Worm (Caenorhabditis elegans): ENCODE data around the gene skr-14.

The skr-14 gene

ce11 chrV:4450523-4451089, 29.2 kb upstream of the skr-14 start, which contains the start of gene rft-2 (continued):
- TF ChIP-seq ztf-11 (tag; optimal IDR thresholded peaks at IDR 0.05) (no peak), dpl-1 (GFP tag; optimal IDR thresholded peaks at IDR 0.05) (peak; percentile 93 to 96 (median 95)), nhr-11 (tag; optimal IDR thresholded peaks at IDR 0.05) (peak; percentile 14), tlp-1 (tag; optimal IDR thresholded peaks at IDR 0.05) (no peak), lin-15B (tag; optimal IDR thresholded peaks at IDR 0.05) (peak; percentile 1)

DNA sequence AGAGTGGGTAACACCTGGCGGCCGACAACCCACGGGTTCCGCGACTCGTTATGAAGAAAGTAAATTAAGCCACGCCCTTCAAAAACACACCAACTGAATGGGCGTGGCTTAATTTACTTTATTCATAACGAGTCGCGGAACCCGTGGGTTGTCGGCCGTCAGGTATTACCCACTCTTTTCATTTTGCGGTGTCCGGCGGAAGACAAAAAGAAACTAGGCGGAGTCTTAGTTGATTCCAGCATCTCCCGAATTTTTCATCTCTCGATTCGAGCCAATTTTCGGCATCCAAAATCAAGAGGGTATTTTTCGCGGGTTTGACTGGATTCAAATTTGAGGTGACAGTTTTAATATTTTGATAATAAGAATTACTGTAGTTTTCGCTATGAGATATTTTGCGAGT, 26.3 kb upstream of the skr-14 start:
- no peak for TF ChIP-seq pax-3 (tag; optimal IDR thresholded peaks at IDR 0.05)
- no peak for TF ChIP-seq ceh-82 (tag; optimal IDR thresholded peaks at IDR 0.05)

DNA sequence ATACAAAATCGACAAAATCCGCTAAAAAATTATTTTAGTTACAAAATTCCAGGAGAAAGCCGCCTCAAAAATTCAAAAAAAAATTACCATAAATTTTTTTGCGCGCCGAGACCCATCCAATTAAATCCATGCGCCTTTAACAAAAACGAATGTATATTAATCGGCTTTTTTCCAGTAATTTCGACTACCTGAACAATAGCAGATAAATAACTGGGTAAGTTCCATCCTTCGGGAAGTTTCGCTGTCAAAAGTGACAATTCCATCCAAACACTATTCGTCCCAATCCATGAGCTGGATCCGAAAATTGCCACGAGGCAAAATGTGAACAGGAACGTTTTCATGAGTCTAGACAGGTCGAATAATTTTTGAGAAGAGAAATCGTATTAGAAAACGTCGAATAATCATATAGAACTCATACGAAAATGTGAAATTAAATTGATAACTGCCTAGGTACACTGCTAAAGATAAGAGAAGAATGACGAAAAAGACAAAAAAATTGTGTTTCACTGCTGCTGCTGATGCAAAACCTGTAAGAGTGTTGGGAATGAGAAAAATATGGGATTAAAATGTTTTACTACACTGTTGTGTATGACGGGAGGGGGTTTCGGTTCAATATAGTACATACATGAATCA, 21.5 kb upstream of the skr-14 start, which contains the start of gene rft-1:
Gene rft-1 (minus strand): TSS at position 475 of the 633 bp plus-strand sequence.
- TF ChIP-seq C16A3.4 (tag; optimal IDR thresholded peaks at IDR 0.05): no peak
- no peak for TF ChIP-seq pag-3 (tag; optimal IDR thresholded peaks at IDR 0.05; ENCODE audit: borderline replicate concordance, insufficient read depth)
- peak in 1 of 2 experiments; percentile 21 for TF ChIP-seq lin-35 (GFP tag; optimal IDR thresholded peaks at IDR 0.05)
- TF ChIP-seq blmp-1 (tag; optimal IDR thresholded peaks at IDR 0.05): no peak
- TF ChIP-seq efl-1 (optimal IDR thresholded peaks at IDR 0.05): no peak
- TF ChIP-seq efl-1 (GFP tag; optimal IDR thresholded peaks at IDR 0.05 in 1 of 2): peak in 1 of 2 experiments; percentile 88
- TF ChIP-seq mef-2 (tag; optimal IDR thresholded peaks at IDR 0.05): no peak
- peak; percentile 23 for TF ChIP-seq nhr-20 (tag; optimal IDR thresholded peaks at IDR 0.05)
- TF ChIP-seq ceh-82 (tag; optimal IDR thresholded peaks at IDR 0.05): no peak
- TF ChIP-seq C04F5.9 (tag; optimal IDR thresholded peaks at IDR 0.05): no peak
- no peak for TF ChIP-seq aha-1 (tag; optimal IDR thresholded peaks at IDR 0.05)
- no peak for TF ChIP-seq grh-1 (GFP tag; IDR thresholded peaks at IDR 0.05)
- no peak for TF ChIP-seq C34B4.2 (tag; optimal IDR thresholded peaks at IDR 0.05)
- no peak for TF ChIP-seq nhr-11 (tag; optimal IDR thresholded peaks at IDR 0.05)
- no peak for TF ChIP-seq lin-13 (GFP tag; optimal IDR thresholded peaks at IDR 0.05)
- no peak for TF ChIP-seq ets-5 (GFP tag; IDR thresholded peaks at IDR 0.05)

DNA sequence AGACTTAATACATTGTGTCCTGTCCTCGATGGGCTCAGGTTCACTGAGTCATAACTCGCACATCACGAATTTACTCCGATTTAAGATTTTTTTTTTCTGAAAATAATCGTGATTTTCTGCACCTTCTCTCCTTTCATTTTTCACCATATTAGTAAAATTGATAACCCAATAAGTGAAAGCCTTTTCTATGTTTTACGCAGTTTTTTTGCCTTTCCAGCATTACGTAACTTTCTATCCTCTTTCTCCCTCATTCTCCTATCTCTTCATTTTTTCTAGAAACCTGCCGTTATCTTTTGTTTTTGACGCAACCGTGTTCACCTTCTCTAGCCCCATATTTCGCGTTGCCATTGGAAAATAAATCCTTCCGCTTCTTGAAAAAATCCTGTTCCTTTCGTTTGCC, 15.8 kb upstream of the skr-14 start:
- TF ChIP-seq lin-39 (tag; optimal IDR thresholded peaks at IDR 0.05) (no peak), blmp-1 (tag; optimal IDR thresholded peaks at IDR 0.05) (peak; percentile 59)

DNA sequence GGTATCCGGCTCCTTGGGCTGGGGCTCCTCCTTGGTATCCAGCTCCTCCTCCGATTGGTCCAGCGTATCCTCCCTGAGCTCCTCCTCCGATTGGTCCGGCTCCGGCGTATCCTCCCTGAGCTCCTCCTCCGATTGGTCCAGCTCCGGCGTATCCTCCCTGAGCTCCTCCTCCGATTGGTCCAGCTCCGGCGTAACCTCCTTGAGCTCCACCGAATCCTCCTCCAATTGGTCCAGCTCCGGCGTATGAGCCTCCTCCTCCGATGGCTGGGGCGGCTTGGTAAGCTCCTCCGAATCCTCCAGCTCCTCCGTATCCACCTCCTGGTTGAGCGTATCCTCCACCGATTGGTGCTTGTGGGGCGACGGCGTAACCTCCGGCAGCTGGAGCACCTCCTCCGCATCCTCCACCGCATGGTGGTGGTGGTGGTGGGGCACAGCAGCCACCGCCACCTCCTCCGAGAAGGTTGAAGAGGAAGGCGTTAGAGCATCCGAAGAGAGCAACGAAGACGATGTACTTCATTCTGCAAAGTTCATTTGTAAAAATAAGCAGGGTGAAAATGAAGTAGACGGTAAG, 14.1 kb upstream of the skr-14 start, which contains the start of gene Y47D7A.13:
Gene Y47D7A.13 (minus strand): TSS at position 517 of the 571 bp plus-strand sequence.
- peak; percentile 52 for TF ChIP-seq ceh-8 (GFP tag; optimal IDR thresholded peaks at IDR 0.05)
- TF ChIP-seq mab-9 (GFP tag; IDR thresholded peaks at IDR 0.05): no peak

DNA sequence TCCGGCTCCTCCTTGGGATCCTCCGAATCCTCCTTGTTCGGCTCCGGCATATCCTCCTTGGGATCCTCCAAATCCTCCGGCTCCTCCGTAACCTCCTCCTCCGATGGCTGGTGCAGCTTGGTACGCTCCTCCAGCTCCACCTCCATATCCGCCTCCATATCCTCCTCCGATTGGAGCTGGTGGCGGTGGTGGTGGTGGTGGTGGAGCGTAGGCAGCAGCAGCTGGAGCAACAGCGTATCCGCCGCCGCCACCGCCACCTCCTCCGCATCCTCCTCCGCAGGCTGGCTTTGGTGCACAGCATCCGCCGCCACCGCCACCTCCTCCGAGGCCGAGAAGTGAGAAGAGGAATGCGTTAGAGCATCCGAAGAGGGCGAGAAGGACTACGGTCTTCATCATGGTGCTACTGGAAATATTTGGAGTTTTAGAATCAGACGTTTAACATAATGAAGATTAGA, 11.4 kb upstream of the skr-14 start, which contains the start of gene Y47D7A.15:
Gene Y47D7A.15 (minus strand): TSS at position 405 of the 455 bp plus-strand sequence.
- TF ChIP-seq ceh-88 (GFP tag; IDR thresholded peaks at IDR 0.05) (no peak), blmp-1 (tag; optimal IDR thresholded peaks at IDR 0.05) (no peak), ceh-8 (GFP tag; optimal IDR thresholded peaks at IDR 0.05) (peak; percentile 62), dpl-1 (GFP tag; optimal IDR thresholded peaks at IDR 0.05) (no peak)

DNA sequence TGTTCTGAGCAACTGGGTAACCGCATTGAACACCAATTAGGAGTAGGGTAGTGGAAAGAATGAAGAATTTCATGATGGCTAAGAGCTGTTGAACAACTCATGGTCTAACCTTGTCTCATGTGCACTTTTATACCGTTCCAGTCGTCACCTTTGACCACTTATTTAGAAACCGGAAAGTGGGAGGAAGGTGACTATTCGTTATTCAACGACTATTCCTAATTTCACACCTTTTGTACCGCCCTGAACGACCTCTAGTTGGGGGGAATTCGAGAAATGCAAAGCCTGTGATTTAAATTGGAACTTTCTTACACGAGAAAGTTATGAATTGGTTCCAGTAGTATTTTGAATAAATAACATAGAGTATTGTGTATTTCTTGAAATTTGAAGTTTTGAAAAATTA, 8.2 kb upstream of the skr-14 start, which contains the start of gene Y47D7A.12:
Gene Y47D7A.12 (minus strand): TSS at position 101 of the 400 bp plus-strand sequence.
- TF ChIP-seq nhr-85 (tag) (no peak), zag-1 (tag; optimal IDR thresholded peaks at IDR 0.05) (no peak), C16A3.4 (tag; optimal IDR thresholded peaks at IDR 0.05) (no peak), efl-1 (optimal IDR thresholded peaks at IDR 0.05) (no peak), efl-1 (GFP tag; optimal IDR thresholded peaks at IDR 0.05 in 1 of 2) (no peak), grh-1 (GFP tag; IDR thresholded peaks at IDR 0.05) (no peak), Y116A8C.19 (tag; optimal IDR thresholded peaks at IDR 0.05; ENCODE audit: borderline replicate concordance) (no peak), nhr-20 (tag; optimal IDR thresholded peaks at IDR 0.05) (no peak), sup-37 (GFP tag; optimal IDR thresholded peaks at IDR 0.05) (no peak), jun-1 (tag; optimal IDR thresholded peaks at IDR 0.05) (no peak), ets-5 (GFP tag; IDR thresholded peaks at IDR 0.05) (no peak), nhr-11 (tag; optimal IDR thresholded peaks at IDR 0.05) (no peak), tbx-2 (tag; optimal IDR thresholded peaks at IDR 0.05) (no peak), swsn-7 (tag; optimal IDR thresholded peaks at IDR 0.05) (no peak), ceh-82 (tag; optimal IDR thresholded peaks at IDR 0.05) (no peak), ama-1 (optimal IDR thresholded peaks at IDR 0.05) (no peak), mdl-1 (tag; optimal IDR thresholded peaks at IDR 0.05) (no peak), egl-27 (tag; optimal IDR thresholded peaks at IDR 0.05) (no peak)

All from whole organism, L1 larva.